Worm (Caenorhabditis elegans): ENCODE results near the gene spat-2.

The spat-2 gene

DNA sequence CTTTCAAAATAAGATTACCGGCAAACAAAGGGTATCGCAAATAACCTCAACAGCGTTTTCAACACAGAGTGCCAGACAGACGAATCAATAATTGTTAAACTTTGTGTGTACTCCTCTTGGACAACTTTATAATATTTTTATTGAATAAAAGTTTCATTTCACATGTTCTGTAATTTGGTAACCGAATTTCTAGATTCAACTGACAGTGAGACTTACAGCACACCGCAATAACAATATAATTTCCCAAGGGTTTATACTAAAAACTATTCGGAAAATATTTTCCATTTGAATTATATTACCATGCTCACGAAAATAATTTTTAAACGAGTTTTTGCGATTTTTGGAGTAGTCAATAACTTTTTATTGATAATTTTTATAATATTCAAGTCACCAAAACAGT, 40.7 kb downstream of the spat-2 start, which contains the start of gene str-246:
Gene str-246, plus strand, starts transcription at position 301 of the 400 bp plus-strand sequence.
- TF ChIP-seq unc-62 (GFP tag; optimal IDR thresholded peaks at IDR 0.05) = no peak
- no peak for TF ChIP-seq B0035.1 (tag; optimal IDR thresholded peaks at IDR 0.05)
- TF ChIP-seq die-1 (tag; optimal IDR thresholded peaks at IDR 0.05) = no peak
- TF ChIP-seq hmg-20 (GFP tag; IDR thresholded peaks at IDR 0.05) = no peak
- TF ChIP-seq K12H6.12 (tag; optimal IDR thresholded peaks at IDR 0.05) = no peak
- no peak for TF ChIP-seq tbx-9 (tag; optimal IDR thresholded peaks at IDR 0.05; ENCODE audit: borderline replicate concordance)
- no peak for TF ChIP-seq ztf-26 (tag; optimal IDR thresholded peaks at IDR 0.05)
- TF ChIP-seq cebp-2 (GFP tag; IDR thresholded peaks at IDR 0.05) = no peak
- TF ChIP-seq him-1 (tag; optimal IDR thresholded peaks at IDR 0.05) = no peak
- no peak for TF ChIP-seq unc-130 (GFP tag; optimal IDR thresholded peaks at IDR 0.05)
- TF ChIP-seq aptf-2 (GFP tag; conservative IDR thresholded peaks at IDR 0.05) = no peak
- no peak for TF ChIP-seq attf-3 (GFP tag; conservative IDR thresholded peaks at IDR 0.05)
- no peak for TF ChIP-seq athp-1 (tag; optimal IDR thresholded peaks at IDR 0.05)
- TF ChIP-seq T07F8.4 (tag; optimal IDR thresholded peaks at IDR 0.05) = no peak
- no peak for TF ChIP-seq F33H1.4 (GFP tag; IDR thresholded peaks at IDR 0.05)
- no peak for TF ChIP-seq nhr-179 (tag; optimal IDR thresholded peaks at IDR 0.05)
- no peak for TF ChIP-seq chd-7 (tag; optimal IDR thresholded peaks at IDR 0.05)

DNA sequence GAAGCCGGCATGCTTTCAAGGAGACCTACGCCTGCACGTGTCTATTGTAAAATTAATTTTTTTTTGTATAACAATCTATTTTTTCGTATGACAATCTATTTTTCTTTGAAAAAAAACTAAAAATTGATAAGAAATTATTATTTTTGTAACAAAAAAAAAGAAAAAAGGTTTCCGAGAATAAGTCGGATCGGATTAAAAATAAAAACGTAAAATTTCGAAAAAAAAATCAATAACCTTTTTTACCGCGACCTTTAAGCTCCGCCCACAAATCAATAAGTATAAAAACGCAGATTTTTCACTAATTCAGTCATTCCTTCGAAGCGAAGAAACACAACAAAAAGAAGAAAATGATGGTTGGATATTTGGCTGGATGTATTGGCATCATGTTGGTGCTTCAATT, 42.7 kb downstream of the spat-2 start, which contains the start of gene W09D6.4:
Gene W09D6.4, plus strand, starts transcription at position 301 of the 400 bp plus-strand sequence.
- TF ChIP-seq ceh-91 (GFP tag; IDR thresholded peaks at IDR 0.05) = no peak
- no peak for TF ChIP-seq B0261.1 (tag; optimal IDR thresholded peaks at IDR 0.05)
- TF ChIP-seq ceh-27 (GFP tag; optimal IDR thresholded peaks at IDR 0.05) = no peak
- no peak for TF ChIP-seq ama-1 (optimal IDR thresholded peaks at IDR 0.05)
- TF ChIP-seq ama-1 (GFP tag; optimal IDR thresholded peaks at IDR 0.05) = no peak
- no peak for TF ChIP-seq madf-8 (GFP tag; conservative IDR thresholded peaks at IDR 0.05)
- no peak for TF ChIP-seq nhr-80 (tag; optimal IDR thresholded peaks at IDR 0.05)
- no peak for TF ChIP-seq dpff-1 (tag; optimal IDR thresholded peaks at IDR 0.05)
- no peak for TF ChIP-seq sdz-38 (tag; optimal IDR thresholded peaks at IDR 0.05)
- no peak for TF ChIP-seq sptf-2 (GFP tag; optimal IDR thresholded peaks at IDR 0.05)
- no peak for TF ChIP-seq Y56A3A.18 (GFP tag; IDR thresholded peaks at IDR 0.05)
- TF ChIP-seq zim-3 (tag; optimal IDR thresholded peaks at IDR 0.05) = no peak
- TF ChIP-seq unc-130 (GFP tag; optimal IDR thresholded peaks at IDR 0.05) = no peak
- TF ChIP-seq ztf-22 (GFP tag; optimal IDR thresholded peaks at IDR 0.05) = no peak
- no peak for TF ChIP-seq Y67H2A.10 (GFP tag; conservative IDR thresholded peaks at IDR 0.05)
- TF ChIP-seq nhr-90 (tag; optimal IDR thresholded peaks at IDR 0.05) = no peak
- TF ChIP-seq attf-3 (GFP tag; conservative IDR thresholded peaks at IDR 0.05) = no peak
- no peak for TF ChIP-seq rpc-1 (optimal IDR thresholded peaks at IDR 0.05)
- no peak for TF ChIP-seq rpc-1 (tag; optimal IDR thresholded peaks at IDR 0.05)
- TF ChIP-seq rec-8 (tag; optimal IDR thresholded peaks at IDR 0.05) = no peak
- TF ChIP-seq F49E8.2 (tag; optimal IDR thresholded peaks at IDR 0.05; ENCODE audit: insufficient read depth) = no peak

DNA sequence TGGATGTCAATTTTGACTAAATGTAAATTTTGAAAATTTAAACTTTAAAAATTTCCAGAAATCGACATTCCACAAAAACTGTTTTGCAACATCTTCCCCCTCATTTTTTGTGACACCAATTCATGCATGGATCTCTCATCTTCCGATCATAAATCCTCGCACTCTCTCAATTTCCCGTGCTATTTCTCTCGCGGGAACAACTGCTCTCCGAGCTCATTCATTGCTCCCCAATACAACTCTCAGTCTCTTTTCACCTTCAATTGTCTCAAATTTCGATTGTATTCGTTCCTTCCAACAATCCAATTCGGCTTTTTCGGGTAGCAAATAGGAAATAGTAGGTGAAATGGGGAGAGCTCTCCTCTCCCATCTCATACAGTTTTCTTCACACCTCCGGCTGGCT, 45.9 kb downstream of the spat-2 start:
- TF ChIP-seq snpc-1.1 (tag; optimal IDR thresholded peaks at IDR 0.05; ENCODE audit: insufficient read depth) = no peak
- TF ChIP-seq mes-4 (tag; optimal IDR thresholded peaks at IDR 0.05) = no peak
- TF ChIP-seq B0019.2 (GFP tag; conservative IDR thresholded peaks at IDR 0.05) = no peak
- no peak for TF ChIP-seq cebp-2 (GFP tag; IDR thresholded peaks at IDR 0.05)
- TF ChIP-seq xnd-1 (tag; optimal IDR thresholded peaks at IDR 0.05) = no peak
- no peak for TF ChIP-seq aptf-3 (GFP tag; IDR thresholded peaks at IDR 0.05)
- TF ChIP-seq unc-62 (GFP tag; optimal IDR thresholded peaks at IDR 0.05) = no peak
- no peak for TF ChIP-seq F57C9.4 (tag; optimal IDR thresholded peaks at IDR 0.05)
- no peak for TF ChIP-seq ceh-79 (tag; optimal IDR thresholded peaks at IDR 0.05)
- no peak for TF ChIP-seq madf-10 (tag; optimal IDR thresholded peaks at IDR 0.05)
- TF ChIP-seq ceh-40 (GFP tag; IDR thresholded peaks at IDR 0.05) = no peak
- no peak for TF ChIP-seq egl-18 (GFP tag; IDR thresholded peaks at IDR 0.05)
- no peak for TF ChIP-seq F10E7.11 (tag; optimal IDR thresholded peaks at IDR 0.05)
- no peak for TF ChIP-seq madf-6 (GFP tag; IDR thresholded peaks at IDR 0.05)
